Fruit fly (Drosophila melanogaster) whole organism, wandering third instar larva: Measurements from ENCODE around the gene barc.

ENCODE experiments used
- CG32264 ChIP-seq: fragments of 200-800 bp; sonication (Bioruptor generic); optimal IDR thresholded peaks from 2 replicates; lab custom pipeline; 2016; ENCODE audit warnings: missing biosample characterization, missing genetic modification characterization
- CG9705 ChIP-seq: fragments of 200-800 bp; sonication (Bioruptor generic); optimal IDR thresholded peaks from 2 replicates; lab custom pipeline; 2018; ENCODE audit warnings: missing biosample characterization, mild to moderate bottlenecking, missing genetic modification characterization
- CrebA ChIP-seq: fragments of 200-800 bp; sonication (Bioruptor generic); optimal IDR thresholded peaks from 2 replicates; lab custom pipeline; 2016; ENCODE audit warnings: missing biosample characterization, mild to moderate bottlenecking, missing genetic modification characterization, borderline replicate concordance
- Dfd ChIP-seq: fragments of >200 bp; optimal IDR thresholded peaks from 2 replicates; lab custom pipeline; 2017; ENCODE audit warnings: missing biosample characterization, missing genetic modification characterization
- HLH106 ChIP-seq: fragments of 200-800 bp; optimal IDR thresholded peaks from 3 replicates; lab custom pipeline; 2019; ENCODE audit warnings: missing biosample characterization, mild to moderate bottlenecking, missing genetic modification characterization, moderate library complexity
- Hnf4 ChIP-seq: fragments of 200-800 bp; sonication (Bioruptor generic); optimal IDR thresholded peaks from 2 replicates; lab custom pipeline; 2016; ENCODE audit warnings: missing biosample characterization, mild to moderate bottlenecking, missing genetic modification characterization
- Hr78 ChIP-seq: fragments of >200 bp; optimal IDR thresholded peaks from 2 replicates; lab custom pipeline; 2017; ENCODE audit warnings: missing biosample characterization, missing genetic modification characterization
- Hr83 ChIP-seq: fragments of 200-300 bp; sonication (Bioruptor generic); optimal IDR thresholded peaks from 2 replicates; lab custom pipeline; 2016; ENCODE audit warnings: missing biosample characterization, mild to moderate bottlenecking, missing genetic modification characterization, moderate library complexity; ENCODE audit not compliant: poor library complexity, severe bottlenecking
- Jra ChIP-seq: sonication (Bioruptor generic); optimal IDR thresholded peaks from 2 replicates; lab custom pipeline; 2016; ENCODE audit warnings: missing biosample characterization, missing genetic modification characterization
- Mio ChIP-seq: sonication (Bioruptor generic); optimal IDR thresholded peaks from 2 replicates; lab custom pipeline; 2016; ENCODE audit warnings: missing biosample characterization, missing genetic modification characterization
- Myc ChIP-seq: fragments of >200 bp; optimal IDR thresholded peaks from 2 replicates; lab custom pipeline; 2017
- N ChIP-seq: fragments of >200 bp; optimal IDR thresholded peaks from 2 replicates; lab custom pipeline; 2018; ENCODE audit warnings: missing biosample characterization, missing external identifiers, missing genetic modification characterization
- OdsH ChIP-seq: fragments of 200-800 bp; sonication (Bioruptor generic); optimal IDR thresholded peaks from 2 replicates; lab custom pipeline; 2016; ENCODE audit warnings: missing biosample characterization, mild to moderate bottlenecking, missing genetic modification characterization
- Rel ChIP-seq, 2 experiments: fragments of 200-800 bp; sonication (Bioruptor generic) in 1 of 2; optimal IDR thresholded peaks; 2 replicates in 1 of 2; 3 replicates in 1 of 2; lab custom pipeline; 2016 to 2019; ENCODE audit warnings: mild to moderate bottlenecking in 2 of 2, missing biosample characterization in 2 of 2, missing genetic modification characterization in 2 of 2, moderate library complexity in 1 of 2
- Sp1 ChIP-seq: fragments of 200-800 bp; sonication (Bioruptor generic); optimal IDR thresholded peaks from 3 replicates; lab custom pipeline; 2019; ENCODE audit warnings: missing biosample characterization, mild to moderate bottlenecking, missing genetic modification characterization, moderate library complexity
- Vsx2 ChIP-seq: fragments of 200-300, 225-300 bp; sonication (Bioruptor generic); optimal IDR thresholded peaks from 2 replicates; lab custom pipeline; 2018; ENCODE audit warnings: missing biosample characterization, missing genetic modification characterization; ENCODE audit not compliant: partially characterized antibody
- br ChIP-seq: fragments of 200-800 bp; sonication (Bioruptor generic); optimal IDR thresholded peaks from 2 replicates; lab custom pipeline; 2016; ENCODE audit warnings: missing biosample characterization, missing genetic modification characterization
- brk ChIP-seq: fragments of 200-800 bp; sonication (Bioruptor generic); optimal IDR thresholded peaks from 2 replicates; lab custom pipeline; 2016; ENCODE audit warnings: missing biosample characterization, mild to moderate bottlenecking, missing genetic modification characterization
- dl ChIP-seq, 2 experiments: fragments of 175-275, 200-275 bp in 1 of 2; fragments of 200-275 bp in 1 of 2; sonication (Bioruptor generic); optimal IDR thresholded peaks; lab custom pipeline; 2018; ENCODE audit warnings: mild to moderate bottlenecking in 2 of 2, missing biosample characterization in 2 of 2, missing genetic modification characterization in 2 of 2, moderate library complexity in 2 of 2; ENCODE audit not compliant: partially characterized antibody in 2 of 2, insufficient read depth in 1 of 2
- foxo ChIP-seq, 2 experiments: fragments of 200-800 bp; sonication (Bioruptor generic); optimal IDR thresholded peaks; 2 replicates in 1 of 2; 3 replicates in 1 of 2; lab custom pipeline; 2016 to 2017; ENCODE audit warnings: missing biosample characterization in 2 of 2, missing genetic modification characterization in 2 of 2
- fru ChIP-seq: fragments of 200-800 bp; sonication (Bioruptor generic); optimal IDR thresholded peaks from 3 replicates; lab custom pipeline; 2016; ENCODE audit warnings: missing biosample characterization, mild to moderate bottlenecking, missing genetic modification characterization
- h ChIP-seq: fragments of 200-800 bp; sonication (Bioruptor generic); optimal IDR thresholded peaks from 3 replicates; lab custom pipeline; 2016; ENCODE audit warnings: missing biosample characterization, mild to moderate bottlenecking, missing genetic modification characterization
- pan ChIP-seq: fragments of >200 bp; optimal IDR thresholded peaks from 2 replicates; lab custom pipeline; 2017
- psq ChIP-seq: fragments of 200-800 bp; sonication (Bioruptor generic); optimal IDR thresholded peaks from 3 replicates; lab custom pipeline; 2017; ENCODE audit warnings: missing biosample characterization, mild to moderate bottlenecking, missing genetic modification characterization, moderate library complexity
- rgr ChIP-seq: fragments of 200-800 bp; sonication (Bioruptor generic); optimal IDR thresholded peaks from 3 replicates; lab custom pipeline; 2016; ENCODE audit warnings: missing biosample characterization, mild to moderate bottlenecking, missing genetic modification characterization
- sage ChIP-seq: fragments of 200-800 bp; sonication (Bioruptor generic); optimal IDR thresholded peaks from 2 replicates; lab custom pipeline; 2016; ENCODE audit warnings: missing biosample characterization, mild to moderate bottlenecking, missing genetic modification characterization
- sv ChIP-seq: fragments of 200-800 bp; sonication (Bioruptor generic); optimal IDR thresholded peaks from 3 replicates; lab custom pipeline; 2016; ENCODE audit warnings: missing biosample characterization, missing genetic modification characterization
- tai ChIP-seq: sonication (Bioruptor generic); optimal IDR thresholded peaks from 2 replicates; lab custom pipeline; 2016; ENCODE audit warnings: missing biosample characterization, missing genetic modification characterization
- usp ChIP-seq: fragments of >200 bp; optimal IDR thresholded peaks from 2 replicates; lab custom pipeline; 2017; ENCODE audit warnings: missing biosample characterization, missing genetic modification characterization
- woc ChIP-seq: sonication (Bioruptor generic); optimal IDR thresholded peaks from 2 replicates; lab custom pipeline; 2016; ENCODE audit warnings: missing biosample characterization, mild to moderate bottlenecking, missing genetic modification characterization

Gene barc

DNA sequence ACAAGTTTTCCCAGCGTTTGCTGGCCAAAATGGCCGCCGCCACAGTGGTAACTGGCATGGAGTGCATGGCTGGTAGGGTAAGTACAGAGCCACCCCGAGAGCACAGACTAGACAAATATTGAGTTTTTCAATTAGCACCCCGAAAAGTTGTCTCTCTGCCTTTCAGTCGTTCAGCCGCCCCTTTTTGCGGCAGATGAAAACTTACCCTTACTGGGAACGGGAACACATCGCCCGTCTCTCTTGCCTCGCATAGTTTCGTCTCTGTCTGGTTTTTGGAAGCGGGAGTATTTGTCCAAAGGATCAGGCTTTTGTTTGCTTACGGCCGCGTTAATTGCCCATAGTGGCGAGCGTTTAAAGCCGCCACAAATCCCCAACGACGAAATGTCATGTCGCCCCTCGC lies 25.8 kb upstream of the barc start:
- TF ChIP-seq woc (GFP tag; lab: Kevin White, UChicago) (no peak), rgr (GFP tag; lab: Kevin White, UChicago) (no peak), Jra (GFP tag; lab: Kevin White, UChicago) (no peak), foxo (GFP tag; optimal IDR thresholded peaks at IDR 0.05; lab: Kevin White, UChicago) (no peak), Myc (no peak), brk (GFP tag; lab: Kevin White, UChicago) (no peak), OdsH (GFP tag; lab: Kevin White, UChicago) (no peak)

DNA sequence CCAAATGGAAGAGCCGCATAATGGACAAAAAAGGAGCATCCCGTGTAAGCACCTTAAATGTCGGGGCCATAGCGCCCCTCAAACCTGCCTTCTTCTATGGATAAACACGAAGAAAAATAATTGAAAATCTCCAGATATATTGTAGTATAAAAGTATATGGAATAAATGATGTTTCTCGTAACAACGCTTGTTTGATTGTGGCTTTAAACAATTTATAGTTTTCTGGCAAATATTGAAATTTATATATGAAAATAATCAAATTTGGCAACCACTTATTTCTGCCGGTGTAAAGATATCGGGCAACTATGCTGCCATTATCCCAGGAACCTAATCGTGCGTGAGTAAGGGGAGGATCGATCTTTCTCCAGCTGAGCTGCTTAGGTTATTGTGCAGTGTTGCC lies 22.3 kb upstream of the barc start:
- TF ChIP-seq sv (GFP tag; lab: Kevin White, UChicago) = no peak
- TF ChIP-seq Dfd (GFP tag; lab: Kevin White, UChicago) = no peak
- TF ChIP-seq h (GFP tag; lab: Kevin White, UChicago) = no peak
- no peak for TF ChIP-seq CG32264 (GFP tag; lab: Kevin White, UChicago)
- no peak for TF ChIP-seq Vsx2 (GFP tag; lab: Kevin White, UChicago)
- TF ChIP-seq brk (GFP tag; lab: Kevin White, UChicago) = no peak
- TF ChIP-seq psq (GFP tag; lab: Kevin White, UChicago) = no peak
- no peak for TF ChIP-seq CG9705 (GFP tag; lab: Kevin White, UChicago)
- TF ChIP-seq Sp1 (GFP tag; lab: Kevin White, UChicago) = no peak
- TF ChIP-seq Hnf4 (GFP tag; lab: Kevin White, UChicago) = no peak
- TF ChIP-seq Mio = no peak
- no peak for TF ChIP-seq CrebA (GFP tag; lab: Kevin White, UChicago)
- TF ChIP-seq pan = no peak
- no peak for TF ChIP-seq Myc
- TF ChIP-seq tai (GFP tag; lab: Kevin White, UChicago) = no peak
- TF ChIP-seq Rel (GFP tag; optimal IDR thresholded peaks at IDR 0.05; lab: Kevin White, UChicago) = no peak
- no peak for TF ChIP-seq Rel (tag; optimal IDR thresholded peaks at IDR 0.05; lab: Kevin White, UChicago)
- no peak for TF ChIP-seq Hr78 (GFP tag; lab: Kevin White, UChicago)
- no peak for TF ChIP-seq dl (GFP tag; optimal IDR thresholded peaks at IDR 0.05; lab: Kevin White, UChicago; ENCODE audit: insufficient read depth in 1 of 2, partially characterized antibody in 2 of 2)
- TF ChIP-seq br (GFP tag; lab: Kevin White, UChicago) = no peak
- TF ChIP-seq sage (GFP tag; lab: Kevin White, UChicago) = no peak

DNA sequence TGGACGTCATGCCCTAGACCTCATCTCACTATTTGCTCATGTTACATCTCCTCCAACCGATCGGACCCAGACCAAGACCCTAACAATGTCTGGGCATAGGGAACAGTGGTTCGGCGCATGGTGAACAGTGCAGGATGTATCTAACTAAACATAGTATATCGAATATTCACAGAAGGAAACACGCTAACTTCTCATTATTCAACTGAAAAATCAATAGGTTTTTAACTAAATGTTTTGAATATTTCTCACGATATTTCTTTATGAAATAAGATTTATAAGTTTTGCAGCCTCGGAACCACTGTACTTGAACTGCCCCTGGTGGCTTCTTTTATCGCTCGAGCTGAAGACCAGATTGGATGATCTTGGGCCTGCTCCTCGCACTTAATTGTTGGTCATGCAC lies 20.7 kb upstream of the barc start:
- TF ChIP-seq Rel (GFP tag; optimal IDR thresholded peaks at IDR 0.05; lab: Kevin White, UChicago) (no peak), Rel (tag; optimal IDR thresholded peaks at IDR 0.05; lab: Kevin White, UChicago) (no peak)
- TF ChIP-seq, all 38 proteins: peak for 0

DNA sequence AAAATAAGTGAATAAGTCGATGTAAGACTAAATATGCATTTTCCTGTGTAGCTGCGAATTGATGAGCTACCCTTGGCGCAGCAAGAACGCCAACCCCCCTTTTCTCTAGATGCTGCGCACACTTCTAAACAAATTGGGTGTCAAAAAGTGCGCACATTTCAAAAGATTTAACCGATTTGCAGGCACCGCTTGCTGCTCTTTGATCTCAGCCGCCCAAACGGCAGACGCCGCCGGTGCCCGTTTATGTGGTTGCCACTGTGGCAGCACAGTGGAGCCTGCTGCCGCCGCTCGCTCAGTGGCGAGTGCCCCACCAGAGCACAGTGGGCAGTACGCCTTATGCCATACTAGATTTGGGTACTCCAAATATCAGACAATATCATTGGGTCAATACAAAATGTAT lies 17.6 kb upstream of the barc start:
- TF ChIP-seq Jra (GFP tag; lab: Kevin White, UChicago) = no peak
- TF ChIP-seq Hr83 (GFP tag; lab: Kevin White, UChicago) = no peak
- no peak for TF ChIP-seq HLH106 (tag; lab: Kevin White, UChicago)
- no peak for TF ChIP-seq woc (GFP tag; lab: Kevin White, UChicago)
- TF ChIP-seq sage (GFP tag; lab: Kevin White, UChicago) = no peak
- TF ChIP-seq Mio = no peak
- TF ChIP-seq N = no peak
- no peak for TF ChIP-seq fru (GFP tag; lab: Kevin White, UChicago)
- no peak for TF ChIP-seq sv (GFP tag; lab: Kevin White, UChicago)
- no peak for TF ChIP-seq Sp1 (GFP tag; lab: Kevin White, UChicago)
- TF ChIP-seq CG32264 (GFP tag; lab: Kevin White, UChicago) = no peak
- TF ChIP-seq Hr78 (GFP tag; lab: Kevin White, UChicago) = no peak
- TF ChIP-seq Rel (GFP tag; optimal IDR thresholded peaks at IDR 0.05; lab: Kevin White, UChicago) = no peak
- TF ChIP-seq Rel (tag; optimal IDR thresholded peaks at IDR 0.05; lab: Kevin White, UChicago) = no peak
- TF ChIP-seq, all 38 proteins: peak for 0

DNA sequence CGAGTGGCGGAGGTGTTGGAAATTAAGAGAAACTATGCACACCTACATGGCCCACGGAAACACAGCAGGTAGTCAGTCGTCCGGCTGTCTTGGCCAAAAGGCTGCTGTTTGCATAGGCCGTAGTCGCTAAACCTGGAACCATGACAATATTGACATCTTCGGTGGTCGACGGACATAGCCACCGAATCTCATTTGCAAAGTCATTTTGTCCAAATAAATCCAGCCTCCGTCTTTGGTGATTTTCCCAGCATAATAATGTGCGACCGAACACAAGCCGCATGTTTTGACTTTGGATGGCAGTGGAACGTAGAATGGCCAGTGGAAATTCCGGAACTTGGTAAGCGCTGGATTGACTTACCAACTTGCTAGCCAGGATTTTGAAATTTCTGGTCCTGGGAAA lies 16.4 kb upstream of the barc start:
- TF ChIP-seq OdsH (GFP tag; lab: Kevin White, UChicago) (no peak), Mio (no peak), Myc (no peak), pan (no peak), usp (no peak), tai (GFP tag; lab: Kevin White, UChicago) (no peak), Hr78 (GFP tag; lab: Kevin White, UChicago) (no peak), br (GFP tag; lab: Kevin White, UChicago) (no peak)
